Worm (Caenorhabditis elegans) whole organism, L1 larva: ENCODE results near the gene K02E10.7.

ENCODE experiments used
- aha-1 ChIP-seq: fragments of 150-350 bp; optimal IDR thresholded peaks from 2 replicates; lab custom pipeline; 2014; ENCODE audit warnings: missing biosample characterization, missing genetic modification characterization
- ama-1 ChIP-seq: fragments of 150-350 bp; optimal IDR thresholded peaks from 2 replicates; lab custom pipeline; 2014
- blmp-1 ChIP-seq: fragments of 150-350 bp; optimal IDR thresholded peaks from 2 replicates; lab custom pipeline; 2014; ENCODE audit warnings: missing biosample characterization, missing genetic modification characterization
- ceh-82 ChIP-seq, 3 experiments: fragments of 150-350 bp in 1 of 3; sonication (generic microtip) in 2 of 3; optimal IDR thresholded peaks; 2 replicates each; lab custom pipeline; 2014 to 2017; ENCODE audit warnings: missing biosample characterization in 3 of 3, missing genetic modification characterization in 3 of 3
- elt-2 ChIP-seq: sonication (generic microtip); optimal IDR thresholded peaks from 2 replicates; lab custom pipeline; 2016; ENCODE audit warnings: missing genetic modification characterization, mild to moderate bottlenecking, inconsistent platforms, missing compliant biosample characterization, missing genetic modification reagents
- elt-3 ChIP-seq, 6 experiments: fragments of 150-350 bp in 1 of 6; sonication (generic microtip); optimal IDR thresholded peaks; 2 replicates each; lab custom pipeline; 2017 to 2018; ENCODE audit warnings: missing biosample characterization in 6 of 6, missing genetic modification characterization in 6 of 6, inconsistent platforms in 1 of 6
- lin-39 ChIP-seq: fragments of 150-350 bp; optimal IDR thresholded peaks from 2 replicates; lab custom pipeline; 2014; ENCODE audit warnings: missing biosample characterization, missing genetic modification reagents, missing genetic modification characterization
- lsy-2 ChIP-seq, 2 experiments: fragments of 150-350 bp; optimal IDR thresholded peaks; 2 replicates each; lab custom pipeline; 2014; ENCODE audit warnings: missing biosample characterization in 2 of 2, missing genetic modification characterization in 2 of 2
- nhr-12 ChIP-seq: sonication (generic microtip); optimal IDR thresholded peaks from 2 replicates; lab custom pipeline; 2017; ENCODE audit warnings: missing biosample characterization, missing genetic modification characterization
- nhr-77 ChIP-seq: fragments of 150-350 bp; optimal IDR thresholded peaks from 2 replicates; lab custom pipeline; 2014; ENCODE audit warnings: missing biosample characterization, missing genetic modification characterization
- vab-15 ChIP-seq: sonication (generic microtip); optimal IDR thresholded peaks from 2 replicates; lab custom pipeline; 2017; ENCODE audit warnings: missing genotype, mild to moderate bottlenecking, missing genetic modification characterization, missing compliant biosample characterization
- zag-1 ChIP-seq: fragments of 150-350 bp; optimal IDR thresholded peaks from 2 replicates; lab custom pipeline; 2014; ENCODE audit warnings: missing biosample characterization, missing genetic modification characterization
- ztf-11 ChIP-seq, 2 experiments: sonication (generic microtip); optimal IDR thresholded peaks; 2 replicates each; lab custom pipeline; 2016 to 2017; ENCODE audit warnings: missing genetic modification characterization in 2 of 2, missing biosample characterization in 1 of 2, missing compliant biosample characterization in 1 of 2

ce11 chrX:2538713-2539112 lies 30.4 kb upstream of the K02E10.7 start:
- TF ChIP-seq lin-39 (tag; lab: Kevin White, UChicago): no peak
- TF ChIP-seq nhr-12 (tag; lab: Kevin White, UChicago): no peak
- no peak for TF ChIP-seq elt-3 (tag; optimal IDR thresholded peaks at IDR 0.05; lab: Kevin White, UChicago)
- TF ChIP-seq ztf-11 (tag; optimal IDR thresholded peaks at IDR 0.05; lab: Kevin White, UChicago): no peak
- no peak for TF ChIP-seq blmp-1 (tag; lab: Kevin White, UChicago)
- no peak for TF ChIP-seq nhr-77 (tag; lab: Kevin White, UChicago)
- no peak for TF ChIP-seq aha-1
- no peak for TF ChIP-seq zag-1 (tag; lab: Kevin White, UChicago)
- TF ChIP-seq ama-1 (lab: Kevin White, UChicago): no peak
- TF ChIP-seq ceh-82 (tag; optimal IDR thresholded peaks at IDR 0.05; lab: Kevin White, UChicago): no peak
- no peak for TF ChIP-seq vab-15
- no peak for TF ChIP-seq lsy-2 (tag; optimal IDR thresholded peaks at IDR 0.05; lab: Kevin White, UChicago)
- no peak for TF ChIP-seq elt-2 (tag; lab: Kevin White, UChicago)
